Fruit fly (Drosophila melanogaster) whole organism, prepupa: Measurements from ENCODE around the gene CG31776.

Source experiments
- CG15336 ChIP-seq: fragments of 200-800 bp; sonication (Bioruptor generic); IDR thresholded peaks from 2 replicates; pipeline ENCODE4 v1.3.6; 2022; ENCODE audit warnings: missing biosample characterization, missing genetic modification characterization
- CG16779 ChIP-seq: fragments of 200-800 bp; sonication (Bioruptor generic); optimal IDR thresholded peaks from 3 replicates; lab custom pipeline; 2017; ENCODE audit warnings: missing biosample characterization, mild to moderate bottlenecking, missing genetic modification characterization
- CG4318 ChIP-seq: fragments of 200-800 bp; sonication (Bioruptor generic); optimal IDR thresholded peaks from 3 replicates; lab custom pipeline; 2017; ENCODE audit warnings: missing biosample characterization, mild to moderate bottlenecking, missing genetic modification characterization
- CG9139 ChIP-seq: fragments of 200-800 bp; sonication (Bioruptor generic); optimal IDR thresholded peaks from 3 replicates; lab custom pipeline; 2017; ENCODE audit warnings: missing biosample characterization, mild to moderate bottlenecking, missing genetic modification characterization
- Eip78C ChIP-seq: fragments of 200-800 bp; sonication (Bioruptor generic); peaks from one replicate; lab custom pipeline; 2016; ENCODE audit warnings: missing biosample characterization, missing genetic modification characterization
- Eip93F ChIP-seq: fragments of 200-800 bp; sonication (Bioruptor generic); optimal IDR thresholded peaks from 2 replicates; lab custom pipeline; 2016; ENCODE audit warnings: missing biosample characterization, mild to moderate bottlenecking, missing genetic modification characterization
- Hr39 ChIP-seq: fragments of 200-800 bp; sonication (Bioruptor generic); optimal IDR thresholded peaks from 2 replicates; lab custom pipeline; 2016; ENCODE audit warnings: missing biosample characterization, missing genetic modification characterization
- Sox102F ChIP-seq: fragments of 200-800 bp; sonication (Bioruptor generic); optimal IDR thresholded peaks from 2 replicates; lab custom pipeline; 2016; ENCODE audit warnings: missing biosample characterization, mild to moderate bottlenecking, missing genetic modification characterization
- Sox14 ChIP-seq: fragments of 200-800 bp; sonication (Bioruptor generic); optimal IDR thresholded peaks from 3 replicates; lab custom pipeline; 2016; ENCODE audit warnings: missing biosample characterization, missing genetic modification characterization
- fkh ChIP-seq: fragments of 200-800 bp; sonication (Bioruptor generic); optimal IDR thresholded peaks from 3 replicates; lab custom pipeline; 2017; ENCODE audit warnings: missing biosample characterization, mild to moderate bottlenecking, missing genetic modification characterization, moderate library complexity
- pdm3 ChIP-seq: fragments of 200-800 bp; sonication (Bioruptor generic); optimal IDR thresholded peaks from 3 replicates; lab custom pipeline; 2016; ENCODE audit warnings: missing biosample characterization, missing genetic modification characterization
- spab ChIP-seq: fragments of 200-800 bp; sonication (Bioruptor generic); optimal IDR thresholded peaks from 2 replicates; lab custom pipeline; 2017; ENCODE audit warnings: missing biosample characterization, mild to moderate bottlenecking, missing genetic modification characterization, missing genetic modification reagents
- ss ChIP-seq, 2 experiments: fragments of 200-800 bp; sonication (Bioruptor generic); optimal IDR thresholded peaks; 2 replicates in 1 of 2; 3 replicates in 1 of 2; lab custom pipeline; 2017 to 2018; ENCODE audit warnings: mild to moderate bottlenecking in 2 of 2, missing biosample characterization in 2 of 2, missing genetic modification characterization in 2 of 2, moderate library complexity in 1 of 2
- topi ChIP-seq: fragments of 200-800 bp; sonication (Bioruptor generic); optimal IDR thresholded peaks from 3 replicates; lab custom pipeline; 2016; ENCODE audit warnings: missing biosample characterization, missing genetic modification characterization

- TF ChIP-seq topi (no peak), CG15336 (GFP tag; lab: Robert Waterston, UW) (no peak), pdm3 (GFP tag; lab: Kevin White, UChicago) (no peak), CG4318 (GFP tag; lab: Kevin White, UChicago) (no peak), spab (GFP tag; lab: Kevin White, UChicago) (no peak), CG9139 (GFP tag; lab: Kevin White, UChicago) (no peak), Eip78C (GFP tag; lab: Kevin White, UChicago) (no peak), Sox102F (GFP tag; lab: Kevin White, UChicago) (no peak), Sox14 (no peak), ss (GFP tag; optimal IDR thresholded peaks at IDR 0.05; lab: Kevin White, UChicago) (no peak), fkh (GFP tag; lab: Kevin White, UChicago) (peak; percentile 68), Hr39 (GFP tag; lab: Kevin White, UChicago) (no peak), Eip93F (GFP tag; lab: Kevin White, UChicago) (no peak), CG16779 (tag; lab: Kevin White, UChicago) (no peak)
These were observed 3.9 kb upstream of the CG31776 start, which contains the start of the genes msl-2 and ND-PDSW for dm6 chr2L:3465918-3466727.
